Fruit fly (Drosophila melanogaster): ENCODE results near the gene CG46435.
A peak's percentile ranks its signal among the peaks of the same experiment; 100 is the strongest.

CG46435 gene

DNA sequence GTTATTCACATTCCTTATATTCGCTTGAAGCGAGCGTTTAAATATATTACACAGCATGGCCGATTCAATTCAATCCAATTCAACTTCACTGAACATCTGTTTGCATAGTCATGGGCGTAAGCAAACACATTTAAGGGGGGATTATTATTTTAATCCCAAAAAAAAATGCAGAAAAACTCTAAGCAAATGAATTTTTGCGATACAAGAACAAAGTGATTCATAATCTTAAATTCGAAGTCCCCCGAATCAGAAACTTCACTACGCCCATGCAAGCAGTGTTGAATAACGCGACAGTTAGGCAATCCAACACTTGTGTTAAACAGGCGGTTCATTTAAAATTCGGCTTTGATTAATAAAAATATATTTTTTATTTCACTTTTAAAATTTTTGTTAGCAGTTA, 45.5 kb downstream of the CG46435 start, which contains the start of gene CG14100 (continued):
- TF ChIP-seq fd3F (GFP tag; optimal IDR thresholded peaks at IDR 0.05) (peak; percentile 100), ac (GFP tag; optimal IDR thresholded peaks at IDR 0.05) (peak; percentile 100), CG2199 (GFP tag; IDR thresholded peaks at IDR 0.05) (peak; percentile 100), CG33557 (GFP tag; optimal IDR thresholded peaks at IDR 0.05) (peak; percentile 100), dmrt11E (tag; optimal IDR thresholded peaks at IDR 0.05) (peak; percentile 100), Bgb (GFP tag; IDR thresholded peaks at IDR 0.05; ENCODE audit: partially characterized antibody) (no peak), CG18764 (GFP tag; optimal IDR thresholded peaks at IDR 0.05) (peak; percentile 100), pita (GFP tag; optimal IDR thresholded peaks at IDR 0.05) (no peak), hbn (GFP tag; IDR thresholded peaks at IDR 0.05; ENCODE audit: partially characterized antibody) (no peak), Stat92E (GFP tag; optimal IDR thresholded peaks at IDR 0.05) (peak in 1 of 3 experiments; percentile 100), CG10543 (GFP tag; optimal IDR thresholded peaks at IDR 0.05) (peak; percentile 100), dimm (GFP tag; IDR thresholded peaks at IDR 0.05) (peak; percentile 100), sqz (GFP tag; optimal IDR thresholded peaks at IDR 0.05) (peak; percentile 100), org-1 (GFP tag; optimal IDR thresholded peaks at IDR 0.05) (peak; percentile 100), Bteb2 (GFP tag; optimal IDR thresholded peaks at IDR 0.05) (peak; percentile 100), CG8359 (GFP tag; optimal IDR thresholded peaks at IDR 0.05; ENCODE audit: borderline replicate concordance) (peak; percentile 98), CG12659 (GFP tag; optimal IDR thresholded peaks at IDR 0.05) (peak; percentile 100), Hsf (GFP tag; optimal IDR thresholded peaks at IDR 0.05) (peak; percentile 100), stc (GFP tag; IDR thresholded peaks at IDR 0.05) (peak; percentile 100), ato (GFP tag; IDR thresholded peaks at IDR 0.05; ENCODE audit: partially characterized antibody) (no peak), sisA (GFP tag; IDR thresholded peaks at IDR 0.05) (peak; percentile 100), CG30020 (tag; optimal IDR thresholded peaks at IDR 0.05) (peak; percentile 94), Awh (GFP tag; IDR thresholded peaks at IDR 0.05) (peak; percentile 100), Rx (GFP tag; IDR thresholded peaks at IDR 0.05) (peak; percentile 100), CG4282 (GFP tag; optimal IDR thresholded peaks at IDR 0.05) (peak; percentile 100), chinmo (GFP tag; IDR thresholded peaks at IDR 0.05; ENCODE audit: partially characterized antibody) (no peak), CG16779 (GFP tag; IDR thresholded peaks at IDR 0.05) (peak; percentile 100), CG9817 (tag; optimal IDR thresholded peaks at IDR 0.05) (peak; percentile 100), Dip3 (GFP tag; optimal IDR thresholded peaks at IDR 0.05) (peak; percentile 100), en (GFP tag; optimal IDR thresholded peaks at IDR 0.05) (peak; percentile 100), row (GFP tag; IDR thresholded peaks at IDR 0.05) (peak; percentile 100), CG4820 (GFP tag; optimal IDR thresholded peaks at IDR 0.05) (peak; percentile 100), CG1647 (GFP tag; optimal IDR thresholded peaks at IDR 0.05) (peak; percentile 100), toy (GFP tag; IDR thresholded peaks at IDR 0.05) (peak; percentile 100), sima (GFP tag; optimal IDR thresholded peaks at IDR 0.05) (peak; percentile 100), CG32532 (GFP tag; IDR thresholded peaks at IDR 0.05) (peak; percentile 100), CG10462 (GFP tag; optimal IDR thresholded peaks at IDR 0.05) (peak; percentile 100), CG11247 (GFP tag; IDR thresholded peaks at IDR 0.05) (peak; percentile 100), CG8478 (optimal IDR thresholded peaks at IDR 0.05) (no peak), bcd (GFP tag; optimal IDR thresholded peaks at IDR 0.05) (peak; percentile 100), chm (GFP tag; IDR thresholded peaks at IDR 0.05) (peak; percentile 100), Med (GFP tag) (peak; percentile 100), E2f1 (GFP tag; IDR thresholded peaks at IDR 0.05) (peak; percentile 100), CG5245 (GFP tag; optimal IDR thresholded peaks at IDR 0.05) (peak; percentile 100), CG6175 (GFP tag; IDR thresholded peaks at IDR 0.05) (peak; percentile 100), sc (optimal IDR thresholded peaks at IDR 0.05) (no peak), sc (GFP tag; optimal IDR thresholded peaks at IDR 0.05) (peak; percentile 100), ci (GFP tag; IDR thresholded peaks at IDR 0.05) (peak; percentile 100), MTF-1 (GFP tag; optimal IDR thresholded peaks at IDR 0.05; ENCODE audit: borderline replicate concordance) (peak; percentile 100), CG4360 (GFP tag; IDR thresholded peaks at IDR 0.05) (peak; percentile 98), CG15514 (GFP tag; optimal IDR thresholded peaks at IDR 0.05) (peak; percentile 97)

All from whole organism, embryonic.